Worm (Caenorhabditis elegans) whole organism, late embryonic: ENCODE data around the gene spp-13.

Source experiments
- C08G9.2 ChIP-seq: sonication (generic microtip); optimal IDR thresholded peaks from 2 replicates; lab custom pipeline; 2016; ENCODE audit warnings: mild to moderate bottlenecking, missing genetic modification characterization, moderate library complexity, missing compliant biosample characterization
- C38D4.7 ChIP-seq: fragments of 200-800 bp; sonication (Bioruptor generic); optimal IDR thresholded peaks from 2 replicates; lab custom pipeline; 2018; ENCODE audit warnings: mild to moderate bottlenecking, missing genetic modification characterization, moderate library complexity, missing compliant biosample characterization
- K09A11.1 ChIP-seq: sonication (generic microtip); optimal IDR thresholded peaks from 2 replicates; lab custom pipeline; 2017; ENCODE audit warnings: antibody characterized with exemption, mild to moderate bottlenecking, missing genetic modification characterization, missing compliant biosample characterization; ENCODE audit not compliant: insufficient read depth
- Y22D7AL.16 ChIP-seq: sonication (generic microtip); optimal IDR thresholded peaks from 2 replicates; lab custom pipeline; 2016; ENCODE audit warnings: missing genetic modification characterization, missing compliant biosample characterization
- ahr-1 ChIP-seq: sonication (generic microtip); optimal IDR thresholded peaks from 2 replicates; lab custom pipeline; 2016; ENCODE audit warnings: missing genetic modification characterization, missing compliant biosample characterization
- ceh-18 ChIP-seq: sonication (generic microtip); optimal IDR thresholded peaks from 2 replicates; lab custom pipeline; 2016; ENCODE audit warnings: missing genetic modification characterization, missing compliant biosample characterization
- ceh-24 ChIP-seq: sonication (generic microtip); optimal IDR thresholded peaks from 2 replicates; lab custom pipeline; 2016; ENCODE audit warnings: mild to moderate bottlenecking, missing genetic modification characterization, missing compliant biosample characterization
- ceh-31 ChIP-seq: sonication (generic microtip); optimal IDR thresholded peaks from 2 replicates; lab custom pipeline; 2016; ENCODE audit warnings: missing genetic modification characterization, missing compliant biosample characterization
- ceh-34 ChIP-seq: sonication (generic microtip); optimal IDR thresholded peaks from 2 replicates; lab custom pipeline; 2016; ENCODE audit warnings: mild to moderate bottlenecking, missing genetic modification characterization, missing compliant biosample characterization
- ceh-45 ChIP-seq: fragments of 200-800 bp; sonication (Bioruptor generic); IDR thresholded peaks from 2 replicates; pipeline ENCODE4 v1.3.6; 2022; ENCODE audit warnings: missing genetic modification reagents, missing genetic modification characterization, missing compliant biosample characterization
- dmd-4 ChIP-seq: sonication (generic microtip); optimal IDR thresholded peaks from 2 replicates; lab custom pipeline; 2016; ENCODE audit warnings: borderline replicate concordance, missing genetic modification characterization, missing compliant biosample characterization
- dve-1 ChIP-seq: sonication (generic microtip); optimal IDR thresholded peaks from 2 replicates; lab custom pipeline; 2017; ENCODE audit warnings: antibody characterized with exemption, mild to moderate bottlenecking, missing genetic modification characterization, missing compliant biosample characterization
- elt-2 ChIP-seq: sonication (generic microtip); optimal IDR thresholded peaks from 2 replicates; lab custom pipeline; 2016; ENCODE audit warnings: missing genetic modification reagents, missing genetic modification characterization, missing compliant biosample characterization
- eyg-1 ChIP-seq: sonication (generic microtip); optimal IDR thresholded peaks from 2 replicates; lab custom pipeline; 2016; ENCODE audit warnings: missing genotype, missing genetic modification characterization, missing compliant biosample characterization
- gmeb-2 ChIP-seq: sonication (generic microtip); optimal IDR thresholded peaks from 2 replicates; lab custom pipeline; 2016; ENCODE audit warnings: missing genetic modification characterization, inconsistent platforms, missing compliant biosample characterization
- hlh-13 ChIP-seq: fragments of 200-800 bp; sonication (Bioruptor generic); optimal IDR thresholded peaks from 2 replicates; lab custom pipeline; 2018; ENCODE audit warnings: mild to moderate bottlenecking, missing genetic modification characterization, missing compliant biosample characterization
- hlh-15 ChIP-seq: sonication (generic microtip); optimal IDR thresholded peaks from 2 replicates; lab custom pipeline; 2016; ENCODE audit warnings: missing genetic modification characterization, missing compliant biosample characterization
- hlh-30 ChIP-seq: sonication (generic microtip); optimal IDR thresholded peaks from 2 replicates; lab custom pipeline; 2017; ENCODE audit warnings: antibody characterized with exemption, missing genetic modification characterization, missing compliant biosample characterization; ENCODE audit not compliant: insufficient read depth
- hlh-6 ChIP-seq: sonication (generic microtip); optimal IDR thresholded peaks from 2 replicates; lab custom pipeline; 2016; ENCODE audit warnings: missing genotype, missing genetic modification characterization, missing compliant biosample characterization
- hlh-8 ChIP-seq: sonication (generic microtip); optimal IDR thresholded peaks from 2 replicates; lab custom pipeline; 2016; ENCODE audit warnings: missing genotype, missing genetic modification characterization, missing compliant biosample characterization
- lim-6 ChIP-seq: sonication (generic microtip); optimal IDR thresholded peaks from 2 replicates; lab custom pipeline; 2016; ENCODE audit warnings: missing genetic modification characterization, missing compliant biosample characterization
- lin-11 ChIP-seq: fragments of 200-800 bp; sonication (Bioruptor generic); optimal IDR thresholded peaks from 2 replicates; lab custom pipeline; 2018; ENCODE audit warnings: mild to moderate bottlenecking, missing genetic modification characterization, missing compliant biosample characterization
- madf-2 ChIP-seq: sonication (generic microtip); optimal IDR thresholded peaks from 2 replicates; lab custom pipeline; 2017; ENCODE audit warnings: missing genetic modification characterization, missing compliant biosample characterization
- mec-3 ChIP-seq: sonication (generic microtip); optimal IDR thresholded peaks from 2 replicates; lab custom pipeline; 2016; ENCODE audit warnings: borderline replicate concordance, missing genetic modification characterization, missing compliant biosample characterization
- nfya-1 ChIP-seq: sonication (generic microtip); optimal IDR thresholded peaks from 2 replicates; lab custom pipeline; 2017; ENCODE audit warnings: missing genetic modification characterization, mild to moderate bottlenecking, missing compliant biosample characterization, antibody characterized with exemption, moderate library complexity
- nhr-232 ChIP-seq: sonication (generic microtip); optimal IDR thresholded peaks from 2 replicates; lab custom pipeline; 2016; ENCODE audit warnings: missing genetic modification characterization, missing compliant biosample characterization
- npax-4 ChIP-seq: sonication (generic microtip); optimal IDR thresholded peaks from 2 replicates; lab custom pipeline; 2016; ENCODE audit warnings: missing genetic modification characterization, missing compliant biosample characterization
- odd-2 ChIP-seq: sonication (generic microtip); optimal IDR thresholded peaks from 2 replicates; lab custom pipeline; 2017; ENCODE audit warnings: antibody characterized with exemption, mild to moderate bottlenecking, missing genetic modification characterization, missing compliant biosample characterization
- pax-1 ChIP-seq: fragments of 150-350 bp; optimal IDR thresholded peaks from 2 replicates; lab custom pipeline; 2014; ENCODE audit warnings: missing biosample characterization, missing genetic modification characterization
- pha-2 ChIP-seq: sonication (generic microtip); optimal IDR thresholded peaks from 2 replicates; lab custom pipeline; 2017; ENCODE audit warnings: mild to moderate bottlenecking, missing genetic modification characterization, missing compliant biosample characterization
- ref-2 ChIP-seq: sonication (generic microtip); optimal IDR thresholded peaks from 2 replicates; lab custom pipeline; 2016; ENCODE audit warnings: missing genetic modification characterization, missing compliant biosample characterization
- sdc-2 ChIP-seq: sonication (generic microtip); optimal IDR thresholded peaks from 2 replicates; lab custom pipeline; 2016; ENCODE audit warnings: missing genotype, missing genetic modification characterization, missing compliant biosample characterization
- sox-2 ChIP-seq: fragments of 200-800 bp; sonication (Bioruptor generic); IDR thresholded peaks from 2 replicates; pipeline ENCODE4 v1.3.6; 2022; ENCODE audit warnings: missing genetic modification reagents, missing genetic modification characterization, missing compliant biosample characterization
- sox-4 ChIP-seq: sonication (generic microtip); optimal IDR thresholded peaks from 2 replicates; lab custom pipeline; 2017; ENCODE audit warnings: mild to moderate bottlenecking, missing genetic modification characterization, inconsistent platforms, missing compliant biosample characterization
- syd-9 ChIP-seq: sonication (generic microtip); optimal IDR thresholded peaks from 2 replicates; lab custom pipeline; 2016; ENCODE audit warnings: mild to moderate bottlenecking, missing genetic modification characterization, moderate library complexity, missing compliant biosample characterization
- tbx-2 ChIP-seq: sonication (generic microtip); optimal IDR thresholded peaks from 2 replicates; lab custom pipeline; 2016; ENCODE audit warnings: missing genetic modification characterization, missing compliant biosample characterization
- tbx-7 ChIP-seq: sonication (generic microtip); optimal IDR thresholded peaks from 2 replicates; lab custom pipeline; 2016; ENCODE audit warnings: missing genotype, missing genetic modification characterization, missing compliant biosample characterization
- ttx-3 ChIP-seq: sonication (generic microtip); optimal IDR thresholded peaks from 2 replicates; lab custom pipeline; 2016; ENCODE audit warnings: missing genetic modification reagents, missing genetic modification characterization, missing compliant biosample characterization
- unc-3 ChIP-seq, 2 experiments: fragments of 200-800 bp in 1 of 2; sonication (Bioruptor generic) in 1 of 2; sonication (generic microtip) in 1 of 2; conservative IDR thresholded peaks in 1 of 2; optimal IDR thresholded peaks in 1 of 2; 2 replicates each; pipeline versions ENCODE4 v1.3.6 to Lab custom; 2016 to 2022; ENCODE audit warnings: missing compliant biosample characterization in 2 of 2, missing genetic modification characterization in 2 of 2, missing genetic modification reagents in 1 of 2
- unc-42 ChIP-seq: sonication (generic microtip); optimal IDR thresholded peaks from 2 replicates; lab custom pipeline; 2016; ENCODE audit warnings: missing genotype, missing genetic modification characterization, missing compliant biosample characterization
- unc-55 ChIP-seq: sonication (generic microtip); optimal IDR thresholded peaks from 2 replicates; lab custom pipeline; 2017; ENCODE audit warnings: missing biosample characterization, missing genetic modification reagents, missing genetic modification characterization
- unc-86 ChIP-seq: sonication (generic microtip); optimal IDR thresholded peaks from 2 replicates; lab custom pipeline; 2016; ENCODE audit warnings: missing genetic modification characterization, missing compliant biosample characterization
- zip-5 ChIP-seq: sonication (generic microtip); optimal IDR thresholded peaks from 2 replicates; lab custom pipeline; 2016; ENCODE audit warnings: missing genetic modification characterization, missing compliant biosample characterization

Gene spp-13

DNA sequence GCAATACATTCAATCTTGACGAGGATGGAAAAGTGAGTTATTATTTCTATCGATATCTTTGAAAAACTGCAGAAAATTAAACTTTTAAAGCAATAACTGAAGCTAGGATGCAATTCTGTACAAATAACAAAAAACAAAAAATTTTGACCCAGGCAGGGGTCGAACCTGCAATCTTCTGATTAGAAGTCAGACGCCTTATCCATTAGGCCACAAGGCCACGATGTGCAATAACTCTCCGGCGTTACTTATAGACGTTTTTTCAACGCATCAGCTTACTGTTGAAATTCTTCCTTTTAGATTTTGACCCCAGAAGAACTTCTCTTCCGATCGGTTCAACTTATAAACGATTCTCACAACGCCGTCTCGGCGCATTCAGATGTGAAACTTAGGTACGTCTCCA, 36.7 kb downstream of the spp-13 start:
- TF ChIP-seq unc-42 (tag; lab: Kevin White, UChicago) (no peak), sox-4 (tag; lab: Kevin White, UChicago) (no peak), dve-1 (tag; lab: Kevin White, UChicago) (no peak), odd-2 (no peak), ceh-18 (tag; lab: Kevin White, UChicago) (no peak), C08G9.2 (tag; lab: Kevin White, UChicago) (no peak), lin-11 (tag; lab: Kevin White, UChicago) (no peak), ceh-45 (no peak), unc-3 (GFP tag; conservative IDR thresholded peaks at IDR 0.05; lab: Robert Waterston, UW) (no peak), unc-3 (tag; optimal IDR thresholded peaks at IDR 0.05; lab: Kevin White, UChicago) (no peak), unc-86 (tag; lab: Kevin White, UChicago) (no peak), nhr-232 (tag; lab: Kevin White, UChicago) (no peak), eyg-1 (tag; lab: Kevin White, UChicago) (no peak), mec-3 (tag; lab: Kevin White, UChicago) (no peak), madf-2 (no peak)

DNA sequence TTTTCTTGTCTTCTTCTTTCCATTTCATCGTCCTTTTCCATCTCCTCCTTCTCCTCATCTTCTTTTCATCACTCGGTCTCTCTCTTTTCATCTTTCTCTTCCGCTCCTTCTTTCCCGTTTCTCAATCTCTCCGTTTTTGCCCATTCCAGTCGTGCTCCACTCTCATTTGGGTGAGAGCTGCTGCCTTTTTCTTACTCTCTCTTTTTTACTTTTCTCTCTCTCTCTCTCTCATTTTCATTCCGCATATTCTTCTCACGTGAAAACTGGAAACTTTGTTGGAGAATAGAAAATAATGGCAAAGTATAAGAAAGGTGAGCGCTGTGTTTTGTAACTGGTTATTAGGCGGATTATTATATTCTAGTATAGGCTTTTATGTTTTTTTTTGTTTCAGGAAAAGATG, 40.0 kb downstream of the spp-13 start, which contains the start of gene tbc-18:
tbc-18 (plus strand) TSS at position 246 of the 400 bp plus-strand sequence.
- TF ChIP-seq hlh-8 (tag; lab: Kevin White, UChicago), result no peak
- TF ChIP-seq unc-3 (GFP tag; conservative IDR thresholded peaks at IDR 0.05; lab: Robert Waterston, UW), result no peak
- TF ChIP-seq unc-3 (tag; optimal IDR thresholded peaks at IDR 0.05; lab: Kevin White, UChicago), result no peak
- no peak for TF ChIP-seq elt-2 (tag; lab: Kevin White, UChicago)
- TF ChIP-seq hlh-6 (tag; lab: Kevin White, UChicago), result no peak
- no peak for TF ChIP-seq npax-4 (tag; lab: Kevin White, UChicago)
- peak; percentile 58 for TF ChIP-seq nfya-1
- peak; percentile 41 for TF ChIP-seq ceh-18 (tag; lab: Kevin White, UChicago)
- TF ChIP-seq Y22D7AL.16 (tag; lab: Kevin White, UChicago), result no peak
- TF ChIP-seq dmd-4, result no peak
- no peak for TF ChIP-seq ceh-24 (tag; lab: Kevin White, UChicago)
- TF ChIP-seq sdc-2 (tag; lab: Kevin White, UChicago), result no peak
- TF ChIP-seq ceh-31 (tag; lab: Kevin White, UChicago), result peak; percentile 66
- no peak for TF ChIP-seq eyg-1 (tag; lab: Kevin White, UChicago)
- TF ChIP-seq ref-2 (tag; lab: Kevin White, UChicago), result no peak
- peak; percentile 73 for TF ChIP-seq unc-42 (tag; lab: Kevin White, UChicago)
- peak; percentile 37 for TF ChIP-seq tbx-2 (tag; lab: Kevin White, UChicago)
- TF ChIP-seq, all 69 proteins: peak for 5

DNA sequence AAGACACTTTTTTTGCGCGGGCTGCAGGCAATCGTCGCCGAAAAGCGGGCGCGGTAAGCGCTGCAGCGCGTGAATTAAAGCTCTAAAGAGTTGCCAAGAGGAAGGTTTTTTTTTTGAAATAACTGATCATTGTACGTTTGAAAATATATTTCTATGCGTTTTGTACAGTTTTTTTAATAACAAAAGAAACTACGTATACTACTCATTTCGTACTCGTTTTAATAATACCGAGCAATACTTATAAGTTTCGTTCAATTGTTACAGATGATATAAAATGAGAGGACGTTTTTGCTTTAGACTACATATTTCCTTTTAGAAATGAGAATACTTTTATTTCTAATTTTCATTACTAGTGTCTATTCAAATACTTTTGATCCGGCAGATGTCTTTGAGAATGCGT, 46.4 kb downstream of the spp-13 start, which contains the start of gene nep-15:
nep-15 (plus strand) TSS at position 301 of the 400 bp plus-strand sequence.
- TF ChIP-seq gmeb-2 (tag; lab: Kevin White, UChicago), result no peak
- TF ChIP-seq hlh-13 (GFP tag; lab: Kevin White, UChicago), result no peak
- no peak for TF ChIP-seq elt-2 (tag; lab: Kevin White, UChicago)
- TF ChIP-seq hlh-8 (tag; lab: Kevin White, UChicago), result no peak

DNA sequence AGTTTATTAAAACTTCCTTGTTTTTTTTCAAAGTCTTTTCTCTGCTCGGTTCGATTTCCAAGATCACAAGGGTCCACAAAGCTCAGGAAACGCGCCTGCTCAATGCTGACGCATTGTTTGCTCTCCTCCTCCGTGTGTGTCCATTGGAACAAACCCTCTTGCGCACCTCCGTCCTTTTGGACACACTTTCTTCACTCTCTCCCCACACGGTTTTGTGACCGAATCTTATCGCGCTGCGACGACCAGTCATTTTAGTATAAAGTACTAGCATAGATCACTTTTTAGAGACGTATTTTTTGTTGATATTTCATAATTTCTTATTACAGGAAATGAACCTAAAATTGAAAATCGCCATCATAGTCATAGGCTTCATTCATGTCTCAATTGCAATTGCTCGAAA, 50.1 kb downstream of the spp-13 start:
- TF ChIP-seq nhr-232 (tag; lab: Kevin White, UChicago), result no peak
- no peak for TF ChIP-seq sox-4 (tag; lab: Kevin White, UChicago)
- peak; percentile 21 for TF ChIP-seq ceh-34
- TF ChIP-seq zip-5 (tag; lab: Kevin White, UChicago), result no peak
- TF ChIP-seq pha-2 (tag; lab: Kevin White, UChicago), result no peak
- TF ChIP-seq syd-9 (tag; lab: Kevin White, UChicago), result no peak
- no peak for TF ChIP-seq lim-6
- peak; percentile 18 for TF ChIP-seq unc-42 (tag; lab: Kevin White, UChicago)
- TF ChIP-seq C38D4.7 (GFP tag; lab: Kevin White, UChicago), result no peak
- TF ChIP-seq ttx-3 (tag; lab: Kevin White, UChicago), result peak; percentile 7
- TF ChIP-seq mec-3 (tag; lab: Kevin White, UChicago), result no peak
- peak; percentile 75 for TF ChIP-seq tbx-2 (tag; lab: Kevin White, UChicago)
- TF ChIP-seq sdc-2 (tag; lab: Kevin White, UChicago), result peak; percentile 57
- TF ChIP-seq ahr-1 (tag; lab: Kevin White, UChicago), result no peak
- TF ChIP-seq unc-55 (GFP tag; lab: Kevin White, UChicago), result no peak
- peak; percentile 3 for TF ChIP-seq ceh-18 (tag; lab: Kevin White, UChicago)
- peak; percentile 59 for TF ChIP-seq ref-2 (tag; lab: Kevin White, UChicago)
- TF ChIP-seq sox-2 (GFP tag; lab: Robert Waterston, UW), result no peak
- TF ChIP-seq pax-1 (tag; lab: Kevin White, UChicago), result no peak
- peak; percentile 58 for TF ChIP-seq hlh-30
- TF ChIP-seq ceh-24 (tag; lab: Kevin White, UChicago), result no peak
- TF ChIP-seq K09A11.1 (tag; lab: Kevin White, UChicago), result no peak
- no peak for TF ChIP-seq madf-2
- peak; percentile 70 for TF ChIP-seq elt-2 (tag; lab: Kevin White, UChicago)
- no peak for TF ChIP-seq tbx-7
- peak; percentile 70 for TF ChIP-seq nfya-1
- TF ChIP-seq hlh-15, result no peak
